Worm (Caenorhabditis elegans) whole organism, L2 larva: ENCODE results near the gene nprl-2.

Experiments
- C34F6.9 ChIP-seq: fragments of 150-350 bp; optimal IDR thresholded peaks from 2 replicates; lab custom pipeline; 2014; ENCODE audit warnings: missing biosample characterization, missing genetic modification characterization
- F13H6.1 ChIP-seq: sonication (generic microtip); optimal IDR thresholded peaks from 2 replicates; lab custom pipeline; 2016; ENCODE audit warnings: missing genetic modification characterization, missing compliant biosample characterization
- R02D3.7 ChIP-seq: fragments of 150-350 bp; optimal IDR thresholded peaks from 2 replicates; lab custom pipeline; 2014; ENCODE audit warnings: missing biosample characterization, missing genetic modification characterization
- Y55F3AM.14 ChIP-seq: fragments of 200-800 bp; sonication (Bioruptor generic); optimal IDR thresholded peaks from 2 replicates; lab custom pipeline; 2018; ENCODE audit warnings: mild to moderate bottlenecking, missing genetic modification characterization, missing compliant biosample characterization
- ZK546.5 ChIP-seq: sonication (generic microtip); optimal IDR thresholded peaks from 2 replicates; lab custom pipeline; 2017; ENCODE audit warnings: missing biosample characterization, missing genetic modification characterization
- alr-1 ChIP-seq: fragments of 150-350 bp; optimal IDR thresholded peaks from 2 replicates; lab custom pipeline; 2014; ENCODE audit warnings: missing biosample characterization, missing genetic modification characterization
- aly-2 ChIP-seq: fragments of 150-350 bp; optimal IDR thresholded peaks from 2 replicates; lab custom pipeline; 2014; ENCODE audit warnings: missing biosample characterization, missing genetic modification characterization
- ama-1 ChIP-seq: fragments of 150-350 bp; optimal IDR thresholded peaks from 2 replicates; lab custom pipeline; 2018; ENCODE audit warnings: inconsistent platforms
- blmp-1 ChIP-seq: sonication (generic microtip); optimal IDR thresholded peaks from 2 replicates; lab custom pipeline; 2017; ENCODE audit warnings: missing genetic modification characterization, mild to moderate bottlenecking, missing compliant biosample characterization, antibody characterized with exemption, moderate library complexity; ENCODE audit not compliant: insufficient read depth
- ceh-16 ChIP-seq: fragments of 150-350 bp; optimal IDR thresholded peaks from 2 replicates; lab custom pipeline; 2014; ENCODE audit warnings: missing biosample characterization, missing genetic modification characterization
- ceh-82 ChIP-seq: fragments of 150-350 bp; optimal IDR thresholded peaks from 2 replicates; lab custom pipeline; 2014; ENCODE audit warnings: missing biosample characterization, missing genetic modification characterization
- crh-2 ChIP-seq: sonication (generic microtip); optimal IDR thresholded peaks from 2 replicates; lab custom pipeline; 2017; ENCODE audit warnings: missing biosample characterization, missing genetic modification characterization
- dmd-4 ChIP-seq: sonication (generic microtip); optimal IDR thresholded peaks from 2 replicates; lab custom pipeline; 2017; ENCODE audit warnings: missing biosample characterization, missing genetic modification characterization
- egl-27 ChIP-seq: sonication (generic microtip); optimal IDR thresholded peaks from 3 replicates; lab custom pipeline; 2017; ENCODE audit warnings: missing biosample characterization, missing genetic modification reagents, missing genetic modification characterization
- elt-1 ChIP-seq: fragments of 150-350 bp; optimal IDR thresholded peaks from 2 replicates; lab custom pipeline; 2014; ENCODE audit warnings: missing biosample characterization, missing genetic modification characterization
- elt-3 ChIP-seq: sonication (generic microtip); optimal IDR thresholded peaks from 2 replicates; lab custom pipeline; 2017; ENCODE audit warnings: missing biosample characterization, missing genetic modification characterization
- fos-1 ChIP-seq: fragments of 150-350 bp; optimal IDR thresholded peaks from 2 replicates; lab custom pipeline; 2014; ENCODE audit warnings: missing biosample characterization, missing genetic modification characterization
- gmeb-1 ChIP-seq: fragments of 150-350 bp; optimal IDR thresholded peaks from 2 replicates; lab custom pipeline; 2014; ENCODE audit warnings: missing biosample characterization, missing genetic modification characterization
- lin-11 ChIP-seq: fragments of 150-350 bp; sonication (generic microtip); optimal IDR thresholded peaks from 2 replicates; lab custom pipeline; 2014; ENCODE audit warnings: missing biosample characterization, missing genetic modification characterization, inconsistent platforms, mixed read lengths
- lin-13 ChIP-seq: fragments of 150-350 bp; optimal IDR thresholded peaks from 2 replicates; lab custom pipeline; 2014; ENCODE audit warnings: missing biosample characterization, missing genetic modification reagents, missing genetic modification characterization
- lin-39 ChIP-seq: fragments of 150-350 bp; optimal IDR thresholded peaks from 2 replicates; lab custom pipeline; 2014; ENCODE audit warnings: missing biosample characterization, missing genetic modification reagents, missing genetic modification characterization
- lsy-2 ChIP-seq, 2 experiments: fragments of 150-350 bp in 1 of 2; sonication (generic microtip) in 1 of 2; optimal IDR thresholded peaks; 2 replicates each; lab custom pipeline; 2014 to 2017; ENCODE audit warnings: missing biosample characterization in 2 of 2, missing genetic modification characterization in 2 of 2
- mab-5 ChIP-seq: fragments of 150-350 bp; optimal IDR thresholded peaks from 2 replicates; lab custom pipeline; 2014; ENCODE audit warnings: missing biosample characterization, missing genetic modification characterization
- mbf-1 ChIP-seq: sonication (generic microtip); optimal IDR thresholded peaks from 2 replicates; lab custom pipeline; 2017; ENCODE audit warnings: missing biosample characterization, missing genetic modification characterization
- mdl-1 ChIP-seq, 2 experiments: fragments of 150-350 bp in 1 of 2; sonication (generic microtip) in 1 of 2; optimal IDR thresholded peaks; 2 replicates each; lab custom pipeline; 2017; ENCODE audit warnings: missing biosample characterization in 2 of 2, missing genetic modification characterization in 2 of 2
- nhr-10 ChIP-seq: sonication (generic microtip); optimal IDR thresholded peaks from 2 replicates; lab custom pipeline; 2017; ENCODE audit warnings: missing biosample characterization, missing genetic modification characterization
- nhr-11 ChIP-seq: fragments of 150-350 bp; optimal IDR thresholded peaks from 2 replicates; lab custom pipeline; 2014; ENCODE audit warnings: missing biosample characterization, missing genetic modification characterization
- nhr-12 ChIP-seq: fragments of 150-350 bp; optimal IDR thresholded peaks from 2 replicates; lab custom pipeline; 2014; ENCODE audit warnings: missing biosample characterization, missing genetic modification characterization
- nhr-129 ChIP-seq: fragments of 150-350 bp; optimal IDR thresholded peaks from 2 replicates; lab custom pipeline; 2014; ENCODE audit warnings: missing biosample characterization, missing genetic modification characterization
- nhr-21 ChIP-seq: fragments of 150-350 bp; optimal IDR thresholded peaks from 2 replicates; lab custom pipeline; 2014; ENCODE audit warnings: missing biosample characterization, missing genetic modification characterization
- nhr-23 ChIP-seq: fragments of 150-350 bp; optimal IDR thresholded peaks from 2 replicates; lab custom pipeline; 2014; ENCODE audit warnings: missing biosample characterization, missing genetic modification reagents, missing genetic modification characterization
- nhr-237 ChIP-seq: fragments of 150-350 bp; optimal IDR thresholded peaks from 2 replicates; lab custom pipeline; 2014; ENCODE audit warnings: missing biosample characterization, missing genetic modification characterization
- nhr-25 ChIP-seq: fragments of 150-350 bp; sonication (generic microtip); optimal IDR thresholded peaks from 3 replicates; lab custom pipeline; 2014; ENCODE audit warnings: missing biosample characterization, missing genetic modification characterization
- nhr-6 ChIP-seq: fragments of 150-350 bp; optimal IDR thresholded peaks from 2 replicates; lab custom pipeline; 2014; ENCODE audit warnings: missing biosample characterization, missing genetic modification characterization
- nhr-77 ChIP-seq: fragments of 150-350 bp; optimal IDR thresholded peaks from 2 replicates; lab custom pipeline; 2014; ENCODE audit warnings: missing biosample characterization, missing genetic modification characterization
- peb-1 ChIP-seq: fragments of 150-350 bp; optimal IDR thresholded peaks from 2 replicates; lab custom pipeline; 2014; ENCODE audit warnings: missing biosample characterization, missing genetic modification characterization
- sem-4 ChIP-seq: fragments of 150-350 bp; optimal IDR thresholded peaks from 2 replicates; lab custom pipeline; 2014; ENCODE audit warnings: missing biosample characterization, missing genetic modification reagents, missing genetic modification characterization
- skn-1 ChIP-seq: sonication (generic microtip); optimal IDR thresholded peaks from 2 replicates; lab custom pipeline; 2017; ENCODE audit warnings: missing biosample characterization, missing genetic modification characterization
- sma-3 ChIP-seq: sonication (generic microtip); optimal IDR thresholded peaks from 2 replicates; lab custom pipeline; 2016; ENCODE audit warnings: missing genetic modification reagents, missing genetic modification characterization, missing compliant biosample characterization
- sma-9 ChIP-seq, 2 experiments: fragments of 150-350 bp in 1 of 2; sonication (generic microtip) in 1 of 2; optimal IDR thresholded peaks; 2 replicates each; lab custom pipeline; 2014 to 2016; ENCODE audit warnings: missing genetic modification characterization in 2 of 2, mild to moderate bottlenecking in 1 of 2, missing biosample characterization in 1 of 2, missing compliant biosample characterization in 1 of 2, missing genetic modification reagents in 1 of 2, moderate library complexity in 1 of 2
- snpc-4 ChIP-seq: fragments of 150-350 bp; optimal IDR thresholded peaks from 2 replicates; lab custom pipeline; 2014; ENCODE audit warnings: missing biosample characterization, missing genetic modification characterization
- unc-39 ChIP-seq: fragments of 150-350 bp; optimal IDR thresholded peaks from 2 replicates; lab custom pipeline; 2014; ENCODE audit warnings: missing biosample characterization, missing genetic modification characterization
- unc-55 ChIP-seq: fragments of 150-350 bp; sonication (generic microtip); optimal IDR thresholded peaks from 3 replicates; lab custom pipeline; 2014; ENCODE audit warnings: missing biosample characterization, missing genetic modification reagents, missing genetic modification characterization
- unc-62 ChIP-seq: fragments of 150-350 bp; optimal IDR thresholded peaks from 2 replicates; lab custom pipeline; 2014; ENCODE audit warnings: missing biosample characterization, missing genetic modification reagents, missing genetic modification characterization
- zag-1 ChIP-seq: fragments of 150-350 bp; optimal IDR thresholded peaks from 2 replicates; lab custom pipeline; 2014; ENCODE audit warnings: missing biosample characterization, missing genetic modification characterization
- ztf-1 ChIP-seq: fragments of 200-800 bp; sonication (Bioruptor generic); conservative IDR thresholded peaks from 2 replicates; pipeline ENCODE4 v1.3.6; 2022; ENCODE audit warnings: missing genetic modification characterization, missing compliant biosample characterization
- ztf-11 ChIP-seq: sonication (generic microtip); optimal IDR thresholded peaks from 2 replicates; lab custom pipeline; 2017; ENCODE audit warnings: missing biosample characterization, missing genetic modification characterization
- ztf-4 ChIP-seq: fragments of 150-350 bp; optimal IDR thresholded peaks from 2 replicates; lab custom pipeline; 2014; ENCODE audit warnings: missing biosample characterization, missing genetic modification characterization

The nprl-2 gene

DNA sequence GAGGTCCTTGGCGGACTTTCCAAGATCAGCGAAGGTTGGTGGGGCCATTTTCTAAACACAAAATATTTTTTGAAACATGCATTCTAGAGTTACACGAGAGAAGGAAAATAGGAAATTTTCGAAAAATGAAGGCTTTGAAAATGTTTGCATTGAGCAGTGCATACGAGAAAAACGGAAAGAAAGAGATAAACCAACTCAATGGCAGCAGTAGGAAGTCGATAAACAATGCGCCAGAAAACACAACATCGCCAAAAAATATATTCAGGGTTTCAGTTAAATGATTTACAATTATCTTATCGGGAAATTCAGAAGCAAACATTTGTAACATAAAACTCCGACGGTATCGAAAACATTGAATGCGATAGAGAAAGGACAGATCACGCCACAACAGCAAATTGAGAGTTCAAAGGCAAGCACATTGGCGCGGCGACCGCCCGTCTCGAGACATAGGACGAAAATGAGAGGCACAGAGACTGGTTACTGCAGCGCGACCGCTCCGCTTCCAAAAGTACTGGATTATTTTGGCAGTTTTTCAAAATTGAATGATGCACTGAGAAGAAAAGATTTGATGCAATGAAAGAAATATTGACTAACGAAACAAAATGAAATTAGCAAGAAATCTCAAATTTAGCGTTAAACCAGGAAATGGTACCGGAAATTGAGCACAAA, 48.6 kb upstream of the nprl-2 start, which contains the start of the genes vdac-1 and R05G6.5:
vdac-1 (minus strand) TSS at position 51 of the 669 bp plus-strand sequence.
R05G6.5 (plus strand) TSS at position 527 of the 669 bp plus-strand sequence.
- TF ChIP-seq sma-9 (GFP tag; optimal IDR thresholded peaks at IDR 0.05; lab: Kevin White, UChicago) (peak; percentile 59), sma-9 (tag; optimal IDR thresholded peaks at IDR 0.05; lab: Kevin White, UChicago) (no peak), ceh-82 (no peak), gmeb-1 (tag; lab: Kevin White, UChicago) (peak; percentile 89), sem-4 (tag; lab: Kevin White, UChicago) (peak; percentile 42), mab-5 (tag; lab: Kevin White, UChicago) (no peak), R02D3.7 (tag; lab: Kevin White, UChicago) (no peak), nhr-237 (no peak), Y55F3AM.14 (GFP tag; lab: Kevin White, UChicago) (no peak), nhr-11 (no peak), alr-1 (tag; lab: Kevin White, UChicago) (no peak), dmd-4 (tag; lab: Kevin White, UChicago) (no peak), nhr-6 (tag; lab: Kevin White, UChicago) (peak; percentile 25), fos-1 (tag; lab: Kevin White, UChicago) (peak; percentile 88), ama-1 (lab: Kevin White, UChicago) (peak; percentile 80), ztf-1 (GFP tag; lab: Robert Waterston, UW) (no peak), nhr-25 (peak; percentile 77), unc-39 (no peak), C34F6.9 (tag; lab: Kevin White, UChicago) (peak; percentile 77), nhr-10 (tag; lab: Kevin White, UChicago) (no peak), aly-2 (tag; lab: Kevin White, UChicago) (no peak), blmp-1 (peak; percentile 57), elt-1 (tag; lab: Kevin White, UChicago) (no peak), nhr-23 (tag; lab: Kevin White, UChicago) (no peak), ztf-11 (tag; lab: Kevin White, UChicago) (no peak), nhr-129 (peak; percentile 87), egl-27 (tag; lab: Kevin White, UChicago) (peak; percentile 42), mdl-1 (tag; optimal IDR thresholded peaks at IDR 0.05; lab: Kevin White, UChicago) (peak; percentile 16 to 61), sma-3 (GFP tag; lab: Kevin White, UChicago) (peak; percentile 86), elt-3 (tag; lab: Kevin White, UChicago) (no peak), unc-55 (GFP tag; lab: Kevin White, UChicago) (peak; percentile 85), nhr-77 (tag; lab: Kevin White, UChicago) (no peak), lsy-2 (tag; optimal IDR thresholded peaks at IDR 0.05; lab: Kevin White, UChicago) (peak; percentile 49 to 86), ceh-16 (tag; lab: Kevin White, UChicago) (peak; percentile 27), mbf-1 (tag; lab: Kevin White, UChicago) (no peak), crh-2 (tag; lab: Kevin White, UChicago) (peak; percentile 92), snpc-4 (peak; percentile 44), zag-1 (tag; lab: Kevin White, UChicago) (peak; percentile 70), F13H6.1 (tag; lab: Kevin White, UChicago) (peak; percentile 81), unc-62 (GFP tag; lab: Kevin White, UChicago) (no peak), lin-39 (tag; lab: Kevin White, UChicago) (no peak), ZK546.5 (tag; lab: Kevin White, UChicago) (no peak), nhr-21 (peak; percentile 74), skn-1 (no peak), nhr-12 (tag; lab: Kevin White, UChicago) (no peak), ztf-4 (tag; lab: Kevin White, UChicago) (peak; percentile 51), lin-13 (peak; percentile 80), lin-11 (peak; percentile 57), peb-1 (tag; lab: Kevin White, UChicago) (no peak)
- TF ChIP-seq, all 48 proteins: peak for 24
